Worm (Caenorhabditis elegans) whole organism, midembryonic: ENCODE results near the gene sds-22.
"Not testable (repeated sequence)": the region's sequence is repeated elsewhere in the genome, so short reads cannot be mapped to it uniquely, and the experiment has no call there.

Experiments
- klf-2 ChIP-seq: fragments of 200-800 bp; sonication (Bioruptor generic); conservative IDR thresholded peaks from 2 replicates; pipeline ENCODE4 v1.3.6; 2022; ENCODE audit warnings: missing genetic modification reagents, missing genetic modification characterization, missing compliant biosample characterization
- tab-1 ChIP-seq: fragments of 200-800 bp; sonication (Bioruptor generic); IDR thresholded peaks from 2 replicates; pipeline ENCODE4 v1.3.6; 2022; ENCODE audit warnings: missing genetic modification characterization, missing compliant biosample characterization
- ztf-23 ChIP-seq: fragments of 200-800 bp; sonication (Bioruptor generic); IDR thresholded peaks from 2 replicates; pipeline ENCODE4 v1.3.6; 2022; ENCODE audit warnings: missing genetic modification reagents, missing genetic modification characterization, missing compliant biosample characterization

DNA sequence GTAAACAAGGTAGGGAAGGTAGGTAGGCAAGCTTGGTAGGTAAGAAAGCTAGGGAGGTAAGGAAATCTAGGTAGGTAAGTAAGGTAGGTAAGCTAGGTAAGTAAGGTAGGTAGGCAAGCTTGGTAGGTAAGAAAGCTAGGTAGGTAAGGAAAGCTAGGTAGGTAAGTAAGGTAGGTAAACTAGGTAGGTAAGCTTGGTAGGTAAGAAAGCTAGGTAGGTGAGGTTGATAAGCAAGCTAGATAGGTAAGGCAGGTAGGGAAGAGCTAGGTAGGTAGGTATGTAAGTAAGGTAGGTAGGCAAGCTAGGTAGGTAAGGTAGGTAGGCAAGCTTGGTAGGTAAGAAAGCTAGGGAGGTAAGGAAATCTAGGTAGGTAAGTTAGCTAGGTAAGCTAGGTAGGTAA, 25.0 kb downstream of the sds-22 start:
- TF ChIP-seq klf-2 (GFP tag; lab: Robert Waterston, UW) (peak; percentile 52; the same call in 1 of the 2 replicates), ztf-23 (peak; percentile 66; the same call in 1 of the 2 replicates)
- TF ChIP-seq tab-1 (GFP tag; lab: Robert Waterston, UW) = not testable (repeated sequence)
